Fruit fly (Drosophila melanogaster) whole organism, embryonic: ENCODE results near the gene CG43293.

ENCODE experiments used
- Awh ChIP-seq: fragments of 200-800 bp; sonication (Bioruptor generic); IDR thresholded peaks from 2 replicates; pipeline ENCODE4, ENCODE4 v1.3.6; 2022; ENCODE audit warnings: missing biosample characterization, missing genetic modification characterization
- BEAF-32 ChIP-seq: fragments of 200-800 bp; sonication (Bioruptor generic); optimal IDR thresholded peaks from 3 replicates; lab custom pipeline; 2017; ENCODE audit warnings: missing biosample characterization, missing genetic modification characterization, mild to moderate bottlenecking, moderate library complexity, missing genetic modification reagents
- Blimp-1 ChIP-seq: fragments of 200-800 bp; sonication (Bioruptor generic); optimal IDR thresholded peaks from 3 replicates; lab custom pipeline; 2018; ENCODE audit warnings: missing biosample characterization, missing genetic modification characterization, mild to moderate bottlenecking, moderate library complexity, missing genetic modification reagents
- CG1024 ChIP-seq: fragments of 200-800 bp; sonication (Bioruptor generic); IDR thresholded peaks from 2 replicates; pipeline ENCODE4 v1.3.6; 2022; ENCODE audit warnings: missing biosample characterization, missing genetic modification characterization
- CG10543 ChIP-seq: fragments of 200-800 bp; sonication (Bioruptor generic); optimal IDR thresholded peaks from 3 replicates; lab custom pipeline; 2017; ENCODE audit warnings: missing biosample characterization, mild to moderate bottlenecking, missing genetic modification characterization, moderate library complexity
- CG11398 ChIP-seq: fragments of 200-800 bp; sonication (Bioruptor generic); optimal IDR thresholded peaks from 2 replicates; lab custom pipeline; 2016; ENCODE audit warnings: missing biosample characterization, missing genetic modification characterization
- CG11456 ChIP-seq: fragments of 200-800 bp; sonication (Bioruptor generic); IDR thresholded peaks from 3 replicates; pipeline ENCODE4 v1.3.6; 2022; ENCODE audit warnings: missing biosample characterization, missing genetic modification characterization
- CG12744 ChIP-seq: fragments of 200-800 bp; sonication (Bioruptor generic); optimal IDR thresholded peaks from 2 replicates; lab custom pipeline; 2016; ENCODE audit warnings: missing biosample characterization, missing genetic modification characterization
- CG15601 ChIP-seq: fragments of 200-800 bp; sonication (Bioruptor generic); optimal IDR thresholded peaks from 3 replicates; lab custom pipeline; 2019; ENCODE audit warnings: missing biosample characterization, mild to moderate bottlenecking, missing genetic modification characterization, moderate library complexity
- CG15696 ChIP-seq: fragments of 200-800 bp; sonication (Bioruptor generic); optimal IDR thresholded peaks from 2 replicates; lab custom pipeline; 2019; ENCODE audit warnings: missing biosample characterization, mild to moderate bottlenecking, missing genetic modification characterization, moderate library complexity
- CG16813 ChIP-seq: fragments of 200-800 bp; sonication (Bioruptor generic); IDR thresholded peaks from 3 replicates; pipeline ENCODE4 v1.3.6; 2022; ENCODE audit warnings: missing biosample characterization, missing genetic modification characterization; ENCODE audit not compliant: partially characterized antibody
- CG2199 ChIP-seq: fragments of 200-800 bp; sonication (Bioruptor generic); IDR thresholded peaks from 3 replicates; pipeline ENCODE4 v1.3.6; 2022; ENCODE audit warnings: missing biosample characterization, missing genetic modification characterization
- CG32767 ChIP-seq: fragments of 200-800 bp; sonication (Bioruptor generic); IDR thresholded peaks from 2 replicates; pipeline ENCODE4 v1.3.6; 2022; ENCODE audit warnings: missing biosample characterization, missing genetic modification characterization
- CG32772 ChIP-seq: fragments of 200-800 bp; sonication (Bioruptor generic); IDR thresholded peaks from 2 replicates; pipeline ENCODE4 v1.3.6; 2022; ENCODE audit warnings: missing biosample characterization, missing genetic modification characterization
- CG34376 ChIP-seq: fragments of 200-800 bp; sonication (Bioruptor generic); optimal IDR thresholded peaks from 2 replicates; lab custom pipeline; 2018; ENCODE audit warnings: missing biosample characterization, mild to moderate bottlenecking, missing genetic modification characterization
- CG4328 ChIP-seq: fragments of 200-800 bp; sonication (Bioruptor generic); optimal IDR thresholded peaks from 3 replicates; lab custom pipeline; 2017; ENCODE audit warnings: missing biosample characterization, missing genetic modification reagents, missing genetic modification characterization
- CG4404 ChIP-seq: fragments of 200-800 bp; sonication (Bioruptor generic); IDR thresholded peaks from 2 replicates; pipeline ENCODE4 v1.3.6; 2022; ENCODE audit warnings: missing biosample characterization, missing genetic modification characterization
- CG4707 ChIP-seq: fragments of 200-800 bp; sonication (Bioruptor generic); optimal IDR thresholded peaks from 2 replicates; lab custom pipeline; 2018; ENCODE audit warnings: missing biosample characterization, mild to moderate bottlenecking, missing genetic modification characterization, moderate library complexity
- CG6791 ChIP-seq: fragments of 200-800 bp; sonication (Bioruptor generic); IDR thresholded peaks from 3 replicates; pipeline ENCODE4 v1.3.6; 2022; ENCODE audit warnings: missing biosample characterization, missing genetic modification characterization; ENCODE audit not compliant: partially characterized antibody
- CG7745 ChIP-seq: fragments of 200-800 bp; sonication (Bioruptor generic); optimal IDR thresholded peaks from 2 replicates; lab custom pipeline; 2018; ENCODE audit warnings: missing biosample characterization, mild to moderate bottlenecking, missing genetic modification characterization, moderate library complexity
- CG7786 ChIP-seq: fragments of 200-800 bp; sonication (Bioruptor generic); optimal IDR thresholded peaks from 2 replicates; lab custom pipeline; 2016; ENCODE audit warnings: missing biosample characterization, missing genetic modification characterization
- Deaf1 ChIP-seq: fragments of 200-800 bp; optimal IDR thresholded peaks from 3 replicates; lab custom pipeline; 2019; ENCODE audit warnings: missing biosample characterization, mild to moderate bottlenecking, missing genetic modification characterization, moderate library complexity
- ERR ChIP-seq: fragments of 200-800 bp; sonication (Bioruptor generic); optimal IDR thresholded peaks from 2 replicates; lab custom pipeline; 2016; ENCODE audit warnings: missing biosample characterization, missing genetic modification characterization
- MESR4 ChIP-seq: fragments of 200-800 bp; sonication (Bioruptor generic); optimal IDR thresholded peaks from 2 replicates; lab custom pipeline; 2018; ENCODE audit warnings: missing biosample characterization, mild to moderate bottlenecking, missing genetic modification characterization, moderate library complexity
- Mad ChIP-seq: fragments of 200-800 bp; sonication (Bioruptor generic); optimal IDR thresholded peaks from 2 replicates; lab custom pipeline; 2016; ENCODE audit warnings: missing biosample characterization, missing genetic modification characterization
- Med ChIP-seq: fragments of 200-800 bp; sonication (Bioruptor generic); peaks from one replicate; lab custom pipeline; 2016; ENCODE audit warnings: missing biosample characterization, missing genetic modification characterization, mild to moderate bottlenecking, inconsistent platforms, moderate library complexity
- Rfx ChIP-seq: fragments of 200-800 bp; sonication (Bioruptor generic); IDR thresholded peaks from 2 replicates; pipeline ENCODE4 v1.3.6; 2022; ENCODE audit warnings: missing biosample characterization, missing genetic modification characterization
- Scr ChIP-seq: fragments of 200-800 bp; sonication (Bioruptor generic); IDR thresholded peaks from 2 replicates; pipeline ENCODE4 v1.3.6; 2022; ENCODE audit warnings: missing biosample characterization, missing genetic modification characterization; ENCODE audit not compliant: partially characterized antibody
- Xrp1 ChIP-seq: fragments of 200-800 bp; sonication (Bioruptor generic); IDR thresholded peaks from 2 replicates; pipeline ENCODE4 v1.3.6; 2022; ENCODE audit warnings: missing biosample characterization, missing genetic modification characterization
- ato ChIP-seq: fragments of 200-800 bp; sonication (Bioruptor generic); IDR thresholded peaks from 2 replicates; pipeline ENCODE4 v1.3.6; 2022; ENCODE audit warnings: missing biosample characterization, missing genetic modification characterization; ENCODE audit not compliant: partially characterized antibody
- bbx ChIP-seq: fragments of 200-800 bp; sonication (Bioruptor generic); IDR thresholded peaks from 2 replicates; pipeline ENCODE4 v1.3.6; 2022; ENCODE audit warnings: missing biosample characterization, missing genetic modification characterization; ENCODE audit not compliant: partially characterized antibody
- caup ChIP-seq: fragments of 200-800 bp; sonication (Bioruptor generic); optimal IDR thresholded peaks from 3 replicates; lab custom pipeline; 2017; ENCODE audit warnings: missing biosample characterization, mild to moderate bottlenecking, missing genetic modification characterization, moderate library complexity; ENCODE audit not compliant: severe bottlenecking
- fd102C ChIP-seq: fragments of 200-800 bp; sonication (Bioruptor generic); optimal IDR thresholded peaks from 2 replicates; lab custom pipeline; 2018; ENCODE audit warnings: missing biosample characterization, mild to moderate bottlenecking, missing genetic modification characterization, moderate library complexity
- gce ChIP-seq: fragments of 200-800 bp; sonication (Bioruptor generic); IDR thresholded peaks from 3 replicates; pipeline ENCODE4 v1.3.6; 2022; ENCODE audit warnings: missing biosample characterization, missing genetic modification characterization
- gsb-n ChIP-seq: fragments of 200-800 bp; sonication (Bioruptor generic); optimal IDR thresholded peaks from 3 replicates; lab custom pipeline; 2018; ENCODE audit warnings: missing biosample characterization, mild to moderate bottlenecking, missing genetic modification characterization
- insv ChIP-seq, 2 experiments: fragments of 200-800 bp; sonication (Bioruptor generic); optimal IDR thresholded peaks; 3 replicates each; lab custom pipeline; 2016 to 2018; ENCODE audit warnings: missing biosample characterization in 2 of 2, missing genetic modification characterization in 2 of 2
- kah ChIP-seq: fragments of 200-800 bp; sonication (Bioruptor generic); optimal IDR thresholded peaks from 2 replicates; lab custom pipeline; 2018; ENCODE audit warnings: missing biosample characterization, mild to moderate bottlenecking, missing genetic modification characterization
- lab ChIP-seq: fragments of 200-800 bp; sonication (Bioruptor generic); optimal IDR thresholded peaks from 3 replicates; lab custom pipeline; 2017; ENCODE audit warnings: missing biosample characterization, missing genetic modification characterization, mild to moderate bottlenecking, moderate library complexity, missing genetic modification reagents
- otp ChIP-seq: fragments of 200-800 bp; sonication (Bioruptor generic); IDR thresholded peaks from 3 replicates; pipeline ENCODE4, ENCODE4 v1.3.6; 2022; ENCODE audit warnings: missing biosample characterization, missing genetic modification characterization
- prd ChIP-seq, 3 experiments: fragments of >200 bp in 2 of 3; fragments of 200-800 bp in 1 of 3; sonication (Bioruptor generic) in 1 of 3; optimal IDR thresholded peaks in 2 of 3; IDR thresholded peaks in 1 of 3; 2 replicates in 2 of 3; 3 replicates in 1 of 3; pipeline versions ENCODE4 v1.3.6 to Lab custom; 2017 to 2022; ENCODE audit warnings: missing biosample characterization in 1 of 3, missing genetic modification characterization in 1 of 3
- salm ChIP-seq: fragments of 200-800 bp; sonication (Bioruptor generic); optimal IDR thresholded peaks from 2 replicates; lab custom pipeline; 2018; ENCODE audit warnings: missing biosample characterization, mild to moderate bottlenecking, missing genetic modification characterization
- sd ChIP-seq: fragments of 200-800 bp; sonication (Bioruptor generic); optimal IDR thresholded peaks from 3 replicates; lab custom pipeline; 2018; ENCODE audit warnings: missing biosample characterization, mild to moderate bottlenecking, missing genetic modification characterization, moderate library complexity
- so ChIP-seq: fragments of 200-800 bp; sonication (Bioruptor generic); IDR thresholded peaks from 3 replicates; pipeline ENCODE4 v1.3.6; 2022; ENCODE audit warnings: missing biosample characterization, missing genetic modification characterization
- tgo ChIP-seq: fragments of 200-800 bp; sonication (Bioruptor generic); IDR thresholded peaks from 3 replicates; pipeline ENCODE4 v1.3.6; 2022; ENCODE audit warnings: missing biosample characterization, missing genetic modification characterization
- toy ChIP-seq: fragments of 200-800 bp; sonication (Bioruptor generic); IDR thresholded peaks from 2 replicates; pipeline ENCODE4 v1.3.6; 2022; ENCODE audit warnings: missing biosample characterization, missing genetic modification characterization
- tx ChIP-seq: fragments of 200-800 bp; sonication (Bioruptor generic); optimal IDR thresholded peaks from 2 replicates; lab custom pipeline; 2016; ENCODE audit warnings: missing biosample characterization, missing genetic modification characterization
- unpg ChIP-seq: fragments of 200-800 bp; sonication (Bioruptor generic); optimal IDR thresholded peaks from 3 replicates; lab custom pipeline; 2018; ENCODE audit warnings: missing biosample characterization, mild to moderate bottlenecking, missing genetic modification characterization, moderate library complexity
- vvl ChIP-seq: fragments of 200-800 bp; sonication (Bioruptor generic); IDR thresholded peaks from 2 replicates; pipeline ENCODE4 v1.3.6; 2022; ENCODE audit warnings: missing biosample characterization, missing genetic modification characterization

CG43293 gene

dm6 chr3L:6217806-6218205 lies 32.8 kb downstream of the CG43293 start, which contains the start of gene LanA (continued):
- TF ChIP-seq CG4404 (GFP tag; lab: Robert Waterston, UW) (no peak), CG2199 (GFP tag; lab: Robert Waterston, UW) (peak; percentile 71; the same call in 2 of the 3 replicates), lab (GFP tag; lab: Kevin White, UChicago) (peak; percentile 15), CG11456 (GFP tag; lab: Robert Waterston, UW) (no peak), CG11398 (GFP tag; lab: Kevin White, UChicago) (peak; percentile 47), so (GFP tag; lab: Robert Waterston, UW) (peak; percentile 56; the same call in 2 of the 3 replicates), Deaf1 (tag; lab: Kevin White, UChicago) (peak; percentile 98), Scr (GFP tag; lab: Robert Waterston, UW) (0 out of 2 replicates have a peak, but pooled peaks have one; percentile 20), CG32772 (0 out of 2 replicates have a peak, but pooled peaks have one; percentile 12), insv (GFP tag; optimal IDR thresholded peaks at IDR 0.05; lab: Kevin White, UChicago) (peak in 1 of 2 experiments; percentile 3), Med (GFP tag; lab: Kevin White, UChicago) (peak; percentile 87), CG34376 (peak; percentile 61), fd102C (GFP tag; lab: Kevin White, UChicago) (peak; percentile 60), CG10543 (GFP tag; lab: Kevin White, UChicago) (peak; percentile 19), Rfx (GFP tag; lab: Robert Waterston, UW) (peak; percentile 30; the same call in 1 of the 2 replicates), Mad (GFP tag; lab: Kevin White, UChicago) (peak; percentile 6), gsb-n (tag; lab: Kevin White, UChicago) (peak; percentile 7), gce (GFP tag; lab: Robert Waterston, UW) (0 out of 3 replicates have a peak, but pooled peaks have one; percentile 46), otp (GFP tag; lab: Robert Waterston, UW) (peak; percentile 31; the same call in 1 of the 3 replicates), CG6791 (GFP tag; lab: Robert Waterston, UW) (peak; percentile 52; the same call in 1 of the 3 replicates), CG1024 (GFP tag; lab: Robert Waterston, UW) (no peak), tx (GFP tag; lab: Kevin White, UChicago) (no peak), BEAF-32 (no peak), vvl (peak; percentile 18; the same call in 1 of the 2 replicates), CG15696 (tag; lab: Kevin White, UChicago) (peak; percentile 9), CG12744 (GFP tag; lab: Kevin White, UChicago) (peak; percentile 31), CG4707 (peak; percentile 7), tgo (no peak), ato (0 out of 2 replicates have a peak, but pooled peaks have one; percentile 45), salm (peak; percentile 36), toy (no peak), bbx (GFP tag; lab: Robert Waterston, UW) (peak; percentile 61), CG7786 (GFP tag; lab: Kevin White, UChicago) (peak; percentile 4), kah (GFP tag; lab: Kevin White, UChicago) (peak; percentile 27), ERR (GFP tag; lab: Kevin White, UChicago) (peak; percentile 11), unpg (no peak), CG7745 (peak; percentile 34), CG32767 (GFP tag; lab: Robert Waterston, UW) (0 out of 2 replicates have a peak, but pooled peaks have one; percentile 8), Xrp1 (0 out of 2 replicates have a peak, but pooled peaks have one; percentile 26), caup (peak; percentile 32), MESR4 (GFP tag; lab: Kevin White, UChicago) (peak; percentile 24), CG4328 (GFP tag; lab: Kevin White, UChicago) (no peak), Awh (GFP tag; lab: Robert Waterston, UW) (peak; percentile 27; the same call in 1 of the 2 replicates), sd (tag; lab: Kevin White, UChicago) (peak; percentile 19), prd (optimal IDR thresholded peaks at IDR 0.05; lab: Kevin White, UChicago) (no peak), prd (GFP tag; IDR thresholded peaks at IDR 0.05; lab: Robert Waterston, UW) (0 out of 3 replicates have a peak, but pooled peaks have one; percentile 3), CG15601 (tag; lab: Kevin White, UChicago) (no peak), CG16813 (GFP tag; lab: Robert Waterston, UW) (0 out of 3 replicates have a peak, but pooled peaks have one; percentile 11), Blimp-1 (peak; percentile 65)
